Worm (Caenorhabditis elegans) whole organism, L1 larva: ENCODE measurements around the gene Y62E10A.23.
A peak's percentile ranks its signal among the peaks of the same experiment; 100 is the strongest.

Experiments
- C04F5.9 ChIP-seq: sonication (generic microtip); optimal IDR thresholded peaks from 2 replicates; lab custom pipeline; 2016; ENCODE audit warnings: missing genetic modification characterization, missing compliant biosample characterization
- F16B12.6 ChIP-seq: fragments of 150-350 bp; optimal IDR thresholded peaks from 2 replicates; lab custom pipeline; 2014; ENCODE audit warnings: missing biosample characterization, missing genetic modification characterization
- aha-1 ChIP-seq: fragments of 150-350 bp; optimal IDR thresholded peaks from 2 replicates; lab custom pipeline; 2014; ENCODE audit warnings: missing biosample characterization, missing genetic modification characterization
- ceh-8 ChIP-seq: fragments of 200-800 bp; sonication (Bioruptor generic); optimal IDR thresholded peaks from 2 replicates; lab custom pipeline; 2018; ENCODE audit warnings: mild to moderate bottlenecking, missing genetic modification characterization, moderate library complexity, missing compliant biosample characterization
- ceh-82 ChIP-seq, 3 experiments: fragments of 150-350 bp in 1 of 3; sonication (generic microtip) in 2 of 3; optimal IDR thresholded peaks; 2 replicates each; lab custom pipeline; 2014 to 2017; ENCODE audit warnings: missing biosample characterization in 3 of 3, missing genetic modification characterization in 3 of 3
- ceh-88 ChIP-seq: fragments of 200-800 bp; sonication (Bioruptor generic); IDR thresholded peaks from 2 replicates; pipeline ENCODE4 v1.3.6; 2022; ENCODE audit warnings: missing genetic modification characterization, missing compliant biosample characterization
- efl-1 ChIP-seq, 4 experiments: fragments of 150-350 bp; optimal IDR thresholded peaks in 3 of 4; peaks in 1 of 4; 1 replicate in 1 of 4; 2 replicates in 3 of 4; lab custom pipeline; 2014; ENCODE audit warnings: missing biosample characterization in 2 of 4, missing genetic modification characterization in 2 of 4, missing genetic modification reagents in 2 of 4
- efl-3 ChIP-seq: fragments of 200-800 bp; sonication (Bioruptor generic); optimal IDR thresholded peaks from 2 replicates; lab custom pipeline; 2018; ENCODE audit warnings: mild to moderate bottlenecking, missing genetic modification characterization, missing compliant biosample characterization
- egl-13 ChIP-seq: sonication (generic microtip); optimal IDR thresholded peaks from 2 replicates; lab custom pipeline; 2016; ENCODE audit warnings: missing genotype, missing genetic modification reagents, missing genetic modification characterization, missing compliant biosample characterization
- elt-2 ChIP-seq: sonication (generic microtip); optimal IDR thresholded peaks from 2 replicates; lab custom pipeline; 2016; ENCODE audit warnings: missing genetic modification characterization, mild to moderate bottlenecking, inconsistent platforms, missing compliant biosample characterization, missing genetic modification reagents
- elt-3 ChIP-seq, 6 experiments: fragments of 150-350 bp in 1 of 6; sonication (generic microtip); optimal IDR thresholded peaks; 2 replicates each; lab custom pipeline; 2017 to 2018; ENCODE audit warnings: missing biosample characterization in 6 of 6, missing genetic modification characterization in 6 of 6, inconsistent platforms in 1 of 6
- fkh-10 ChIP-seq: sonication (generic microtip); optimal IDR thresholded peaks from 2 replicates; lab custom pipeline; 2017; ENCODE audit warnings: missing biosample characterization, missing genetic modification reagents, missing genetic modification characterization
- fkh-8 ChIP-seq: sonication (generic microtip); optimal IDR thresholded peaks from 2 replicates; lab custom pipeline; 2016; ENCODE audit warnings: mild to moderate bottlenecking, missing genetic modification characterization, missing compliant biosample characterization
- hlh-17 ChIP-seq: fragments of 200-800 bp; sonication (Bioruptor generic); optimal IDR thresholded peaks from 2 replicates; lab custom pipeline; 2018; ENCODE audit warnings: missing genetic modification characterization, mild to moderate bottlenecking, missing compliant biosample characterization, moderate library complexity, borderline replicate concordance
- isw-1 ChIP-seq: fragments of 200-800 bp; sonication (Bioruptor generic); IDR thresholded peaks from 2 replicates; pipeline ENCODE4 v1.3.6; 2022; ENCODE audit warnings: missing genetic modification characterization, missing compliant biosample characterization
- jun-1 ChIP-seq: fragments of 150-350 bp; optimal IDR thresholded peaks from 2 replicates; lab custom pipeline; 2014; ENCODE audit warnings: missing biosample characterization, missing genetic modification reagents, missing genetic modification characterization
- lin-35 ChIP-seq, 2 experiments: fragments of 150-350 bp; optimal IDR thresholded peaks; 2 replicates each; lab custom pipeline; 2014; ENCODE audit warnings: missing biosample characterization in 2 of 2, missing genetic modification characterization in 2 of 2, missing genetic modification reagents in 2 of 2
- lir-3 ChIP-seq: sonication (generic microtip); optimal IDR thresholded peaks from 2 replicates; lab custom pipeline; 2016; ENCODE audit warnings: mild to moderate bottlenecking, missing genetic modification characterization, moderate library complexity, missing compliant biosample characterization; ENCODE audit not compliant: poor library complexity
- nhr-11 ChIP-seq: fragments of 150-350 bp; optimal IDR thresholded peaks from 2 replicates; lab custom pipeline; 2014; ENCODE audit warnings: missing biosample characterization, missing genetic modification characterization
- nhr-19 ChIP-seq: fragments of 200-800 bp; sonication (Bioruptor generic); conservative IDR thresholded peaks from 2 replicates; pipeline ENCODE4 v1.3.6; 2022; ENCODE audit warnings: missing genetic modification characterization, missing compliant biosample characterization
- nhr-20 ChIP-seq: sonication (generic microtip); optimal IDR thresholded peaks from 2 replicates; lab custom pipeline; 2016; ENCODE audit warnings: mild to moderate bottlenecking, missing genetic modification characterization, missing compliant biosample characterization
- nhr-28 ChIP-seq: fragments of 150-350 bp; optimal IDR thresholded peaks from 2 replicates; lab custom pipeline; 2014; ENCODE audit warnings: missing biosample characterization, missing genetic modification characterization
- nhr-76 ChIP-seq: sonication (generic microtip); optimal IDR thresholded peaks from 2 replicates; lab custom pipeline; 2017; ENCODE audit warnings: missing biosample characterization, missing genetic modification characterization
- nhr-77 ChIP-seq: fragments of 150-350 bp; optimal IDR thresholded peaks from 2 replicates; lab custom pipeline; 2014; ENCODE audit warnings: missing biosample characterization, missing genetic modification characterization
- rnt-1 ChIP-seq: sonication (generic microtip); optimal IDR thresholded peaks from 2 replicates; lab custom pipeline; 2016; ENCODE audit warnings: mild to moderate bottlenecking, missing genetic modification characterization, moderate library complexity, missing compliant biosample characterization
- skn-1 ChIP-seq: fragments of 150-350 bp; optimal IDR thresholded peaks from 2 replicates; lab custom pipeline; 2014; ENCODE audit warnings: missing biosample characterization, missing genetic modification characterization
- sptf-1 ChIP-seq: fragments of 150-350 bp; optimal IDR thresholded peaks from 2 replicates; lab custom pipeline; 2014; ENCODE audit warnings: missing biosample characterization, missing genetic modification characterization
- sup-37 ChIP-seq: fragments of 200-800 bp; sonication (Bioruptor generic); optimal IDR thresholded peaks from 2 replicates; lab custom pipeline; 2018; ENCODE audit warnings: mild to moderate bottlenecking, missing genetic modification characterization, missing compliant biosample characterization
- tbx-2 ChIP-seq: sonication (generic microtip); optimal IDR thresholded peaks from 2 replicates; lab custom pipeline; 2016; ENCODE audit warnings: missing genetic modification characterization, missing compliant biosample characterization
- unc-30 ChIP-seq: sonication (generic microtip); optimal IDR thresholded peaks from 2 replicates; lab custom pipeline; 2017; ENCODE audit warnings: missing biosample characterization, missing genetic modification characterization
- unc-62 ChIP-seq: fragments of 150-350 bp; optimal IDR thresholded peaks from 2 replicates; lab custom pipeline; 2014; ENCODE audit warnings: missing biosample characterization, missing genetic modification reagents, missing genetic modification characterization
- unc-86 ChIP-seq: sonication (generic microtip); optimal IDR thresholded peaks from 2 replicates; lab custom pipeline; 2016; ENCODE audit warnings: missing genetic modification characterization, missing compliant biosample characterization
- unc-98 ChIP-seq: fragments of 200-800 bp; sonication (Bioruptor generic); IDR thresholded peaks from 2 replicates; pipeline ENCODE4 v1.3.6; 2022; ENCODE audit warnings: missing genetic modification characterization, missing compliant biosample characterization
- vab-15 ChIP-seq: sonication (generic microtip); optimal IDR thresholded peaks from 2 replicates; lab custom pipeline; 2017; ENCODE audit warnings: missing genotype, mild to moderate bottlenecking, missing genetic modification characterization, missing compliant biosample characterization
- xbp-1 ChIP-seq: sonication (generic microtip); optimal IDR thresholded peaks from 2 replicates; lab custom pipeline; 2016; ENCODE audit warnings: missing genetic modification characterization, missing compliant biosample characterization

Y62E10A.23 gene

DNA sequence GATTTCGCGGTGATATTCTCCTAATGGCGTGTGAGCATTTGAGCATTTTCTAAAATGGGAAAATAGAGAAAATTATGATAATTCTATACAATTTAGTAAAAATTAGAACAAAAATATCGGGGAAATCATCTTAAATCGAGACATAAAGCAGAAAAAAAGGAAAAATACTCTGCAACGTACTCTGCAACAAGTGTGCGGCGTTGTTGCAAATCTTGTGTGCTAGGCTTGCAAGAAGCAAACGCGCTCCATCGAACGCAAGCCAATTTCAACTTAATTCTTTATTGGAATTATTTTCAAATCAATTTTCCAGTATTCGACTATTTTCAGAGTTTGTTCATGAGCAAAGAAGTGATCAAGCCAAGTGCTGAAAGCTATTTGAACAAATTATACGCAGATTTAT is at the start of gene Y62E10A.23, which contains the start of the genes Y62E10A.20 and mdt-9 (continued):
- TF ChIP-seq unc-30 (no peak), C04F5.9 (tag; lab: Kevin White, UChicago) (peak; percentile 24), isw-1 (peak; percentile 59), unc-86 (tag; lab: Kevin White, UChicago) (peak; percentile 69), nhr-19 (GFP tag; lab: Robert Waterston, UW) (peak; percentile 74), unc-98 (GFP tag; lab: Robert Waterston, UW) (no peak), ceh-8 (GFP tag; lab: Kevin White, UChicago) (no peak), egl-13 (tag; lab: Kevin White, UChicago) (peak; percentile 31), skn-1 (peak; percentile 90), F16B12.6 (tag; lab: Kevin White, UChicago) (peak; percentile 19), fkh-10 (GFP tag; lab: Kevin White, UChicago) (no peak), ceh-88 (GFP tag; lab: Robert Waterston, UW) (no peak), efl-1 (optimal IDR thresholded peaks at IDR 0.05; lab: Kevin White, UChicago) (peak; percentile 75 to 76), efl-1 (GFP tag; optimal IDR thresholded peaks at IDR 0.05 in 1 of 2; lab: Kevin White, UChicago) (peak; percentile 70 to 97), nhr-76 (tag; lab: Kevin White, UChicago) (no peak), aha-1 (tag; lab: Kevin White, UChicago) (no peak), hlh-17 (GFP tag; lab: Kevin White, UChicago) (no peak), unc-62 (GFP tag; lab: Kevin White, UChicago) (no peak), ceh-82 (tag; optimal IDR thresholded peaks at IDR 0.05; lab: Kevin White, UChicago) (peak; percentile 69 to 86 (median 80)), xbp-1 (peak; percentile 75), sptf-1 (tag; lab: Kevin White, UChicago) (no peak), efl-3 (GFP tag; lab: Kevin White, UChicago) (no peak), nhr-28 (tag; lab: Kevin White, UChicago) (no peak), nhr-11 (tag; lab: Kevin White, UChicago) (no peak), tbx-2 (tag; lab: Kevin White, UChicago) (peak; percentile 75), fkh-8 (peak; percentile 77), rnt-1 (tag; lab: Kevin White, UChicago) (peak; percentile 85), sup-37 (no peak), vab-15 (tag; lab: Kevin White, UChicago) (peak; percentile 69), lir-3 (tag; lab: Kevin White, UChicago) (peak; percentile 65), elt-3 (tag; optimal IDR thresholded peaks at IDR 0.05; lab: Kevin White, UChicago) (peak in 2 of 6 experiments; percentile 39 to 61), nhr-77 (tag; lab: Kevin White, UChicago) (peak; percentile 41)
- TF ChIP-seq, all 84 proteins: peak for 48

DNA sequence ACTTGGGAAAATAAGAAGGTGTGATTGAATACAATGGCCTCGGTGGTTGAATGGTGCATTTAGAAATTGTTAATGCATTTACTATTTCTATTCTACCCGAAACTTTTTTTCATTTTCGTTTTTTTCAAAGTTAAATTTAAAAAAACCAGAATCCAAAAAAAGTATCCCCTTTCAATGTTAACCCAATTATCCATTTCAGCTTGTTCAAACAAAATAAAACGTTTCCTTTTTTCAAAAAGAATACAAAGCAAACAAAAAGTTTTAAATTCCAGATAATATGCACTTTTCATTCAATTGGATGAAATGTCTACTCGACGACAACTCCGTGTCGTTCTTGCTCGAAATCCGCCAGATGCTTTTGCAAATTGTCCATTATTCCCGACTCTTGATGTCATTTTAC is 43.6 kb upstream of the Y62E10A.23 start, which contains the start of gene W02A2.5:
Gene W02A2.5, plus strand, starts transcription at position 301 of the 400 bp plus-strand sequence.
- TF ChIP-seq elt-3 (tag; optimal IDR thresholded peaks at IDR 0.05; lab: Kevin White, UChicago) (no peak), efl-1 (optimal IDR thresholded peaks at IDR 0.05; lab: Kevin White, UChicago) (no peak), efl-1 (GFP tag; optimal IDR thresholded peaks at IDR 0.05 in 1 of 2; lab: Kevin White, UChicago) (peak in 1 of 2 experiments; percentile 43), tbx-2 (tag; lab: Kevin White, UChicago) (no peak), unc-98 (GFP tag; lab: Robert Waterston, UW) (no peak), elt-2 (tag; lab: Kevin White, UChicago) (no peak), lin-35 (GFP tag; optimal IDR thresholded peaks at IDR 0.05; lab: Kevin White, UChicago) (no peak)

DNA sequence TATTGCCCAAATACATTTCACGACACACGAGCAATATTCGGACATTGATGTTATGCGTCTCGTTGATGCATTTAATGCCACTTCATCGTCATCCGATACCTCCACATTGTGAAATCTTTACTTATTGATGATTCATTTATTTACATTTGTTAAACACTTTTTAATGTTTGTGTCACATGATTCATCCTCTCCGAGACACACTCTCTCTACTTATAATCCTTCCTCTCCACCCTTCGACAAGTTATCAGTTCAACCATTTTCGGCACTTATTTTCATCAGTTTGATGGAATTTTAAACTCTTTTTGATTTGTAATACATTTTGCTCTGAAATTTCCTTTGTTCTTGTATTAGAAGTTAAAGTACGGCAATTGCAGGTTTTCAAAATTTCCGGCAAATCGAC is 40.0 kb upstream of the Y62E10A.23 start:
- TF ChIP-seq elt-3 (tag; optimal IDR thresholded peaks at IDR 0.05; lab: Kevin White, UChicago) (no peak), nhr-20 (tag; lab: Kevin White, UChicago) (peak; percentile 30), tbx-2 (tag; lab: Kevin White, UChicago) (no peak), lin-35 (GFP tag; optimal IDR thresholded peaks at IDR 0.05; lab: Kevin White, UChicago) (peak in 1 of 2 experiments; percentile 53), nhr-28 (tag; lab: Kevin White, UChicago) (no peak), elt-2 (tag; lab: Kevin White, UChicago) (peak; percentile 62), aha-1 (tag; lab: Kevin White, UChicago) (no peak), jun-1 (tag; lab: Kevin White, UChicago) (peak; percentile 75)
